Worm (Caenorhabditis elegans) whole organism, early embryonic: ENCODE results near the gene C43F9.5.

ENCODE experiments used
- aly-1 ChIP-seq: sonication (generic microtip); optimal IDR thresholded peaks from 2 replicates; lab custom pipeline; 2016; ENCODE audit warnings: missing genetic modification characterization, missing compliant biosample characterization
- ama-1 ChIP-seq: fragments of 150-350 bp; optimal IDR thresholded peaks from 2 replicates; lab custom pipeline; 2014
- hmbx-1 ChIP-seq: sonication (generic microtip); optimal IDR thresholded peaks from 2 replicates; lab custom pipeline; 2016; ENCODE audit warnings: mild to moderate bottlenecking, missing genetic modification characterization, missing compliant biosample characterization
- hmg-4 ChIP-seq: fragments of 200-800 bp; sonication (Bioruptor generic); optimal IDR thresholded peaks from 2 replicates; lab custom pipeline; 2018; ENCODE audit warnings: mild to moderate bottlenecking, missing genetic modification characterization, missing compliant biosample characterization
- pes-1 ChIP-seq: fragments of 200-800 bp; sonication (Bioruptor generic); IDR thresholded peaks from 2 replicates; pipeline ENCODE4 v1.3.6; 2022; ENCODE audit warnings: missing genetic modification reagents, missing genetic modification characterization, missing compliant biosample characterization
- tra-4 ChIP-seq: sonication (generic microtip); optimal IDR thresholded peaks from 2 replicates; lab custom pipeline; 2017; ENCODE audit warnings: missing genetic modification characterization, missing compliant biosample characterization

- TF ChIP-seq aly-1 (tag; lab: Kevin White, UChicago): no peak
- TF ChIP-seq hmbx-1 (tag; lab: Kevin White, UChicago): no peak
- TF ChIP-seq ama-1: no peak
- no peak for TF ChIP-seq hmg-4
- TF ChIP-seq pes-1: no peak
- TF ChIP-seq tra-4 (tag; lab: Kevin White, UChicago): no peak
Measured at ce11 chrIV:10578367-10578766, 12.2 kb downstream of the C43F9.5 start, which contains the start of gene lgc-43.
